Fruit fly (Drosophila melanogaster) whole organism, embryonic: ENCODE measurements around the gene mfr.
A peak's percentile ranks its signal among the peaks of the same experiment; 100 is the strongest.

Experiments
- Aef1 ChIP-seq: fragments of 200-800 bp; sonication (Bioruptor generic); IDR thresholded peaks from 3 replicates; pipeline ENCODE4 v1.3.6; 2022; ENCODE audit warnings: missing biosample characterization, missing genetic modification characterization
- BEAF-32 ChIP-seq: fragments of 200-800 bp; sonication (Bioruptor generic); optimal IDR thresholded peaks from 3 replicates; lab custom pipeline; 2017; ENCODE audit warnings: missing biosample characterization, missing genetic modification characterization, mild to moderate bottlenecking, moderate library complexity, missing genetic modification reagents
- Bgb ChIP-seq: fragments of 200-800 bp; sonication (Bioruptor generic); IDR thresholded peaks from 2 replicates; pipeline ENCODE4 v1.3.6; 2022; ENCODE audit warnings: missing biosample characterization, missing genetic modification characterization; ENCODE audit not compliant: partially characterized antibody
- Blimp-1 ChIP-seq: fragments of 200-800 bp; sonication (Bioruptor generic); optimal IDR thresholded peaks from 3 replicates; lab custom pipeline; 2018; ENCODE audit warnings: missing biosample characterization, missing genetic modification characterization, mild to moderate bottlenecking, moderate library complexity, missing genetic modification reagents
- CG10267 ChIP-seq: fragments of 200-800 bp; sonication (Bioruptor generic); optimal IDR thresholded peaks from 2 replicates; lab custom pipeline; 2018; ENCODE audit warnings: missing biosample characterization, mild to moderate bottlenecking, missing genetic modification characterization, moderate library complexity
- CG10321 ChIP-seq: fragments of 200-800 bp; sonication (Bioruptor generic); IDR thresholded peaks from 2 replicates; pipeline ENCODE4 v1.3.6; 2022; ENCODE audit warnings: missing biosample characterization, missing genetic modification characterization
- CG17361 ChIP-seq: fragments of 200-800 bp; sonication (Bioruptor generic); IDR thresholded peaks from 3 replicates; pipeline ENCODE4 v1.3.6; 2022; ENCODE audit warnings: missing biosample characterization, missing genetic modification characterization
- CG30431 ChIP-seq: fragments of 200-800 bp; sonication (Bioruptor generic); optimal IDR thresholded peaks from 2 replicates; lab custom pipeline; 2017; ENCODE audit warnings: missing biosample characterization, missing genetic modification characterization
- CG33557 ChIP-seq: fragments of 200-800 bp; sonication (Bioruptor generic); optimal IDR thresholded peaks from 2 replicates; lab custom pipeline; 2019; ENCODE audit warnings: missing biosample characterization, mild to moderate bottlenecking, missing genetic modification characterization, moderate library complexity
- CG34224 ChIP-seq: fragments of 200-800 bp; sonication (Bioruptor generic); IDR thresholded peaks from 3 replicates; pipeline ENCODE4 v1.3.6; 2022; ENCODE audit warnings: missing biosample characterization, missing genetic modification characterization; ENCODE audit not compliant: partially characterized antibody
- CG34376 ChIP-seq: fragments of 200-800 bp; sonication (Bioruptor generic); optimal IDR thresholded peaks from 2 replicates; lab custom pipeline; 2018; ENCODE audit warnings: missing biosample characterization, mild to moderate bottlenecking, missing genetic modification characterization
- CG43689 ChIP-seq: fragments of 200-800 bp; sonication (Bioruptor generic); IDR thresholded peaks from 2 replicates; pipeline ENCODE4 v1.3.6; 2022; ENCODE audit warnings: missing biosample characterization, missing genetic modification characterization
- CG5180 ChIP-seq: fragments of 200-800 bp; sonication (Bioruptor generic); optimal IDR thresholded peaks from 3 replicates; lab custom pipeline; 2017; ENCODE audit warnings: missing biosample characterization, missing genetic modification characterization, mild to moderate bottlenecking, moderate library complexity, missing genetic modification reagents
- CG8359 ChIP-seq: fragments of 200-800 bp; sonication (Bioruptor generic); optimal IDR thresholded peaks from 2 replicates; lab custom pipeline; 2017; ENCODE audit warnings: missing biosample characterization, mild to moderate bottlenecking, missing genetic modification characterization, borderline replicate concordance
- Dfd ChIP-seq, 2 experiments: fragments of >200 bp; optimal IDR thresholded peaks; 2 replicates each; lab custom pipeline; 2017; ENCODE audit warnings: missing biosample characterization in 2 of 2, missing genetic modification characterization in 2 of 2
- Dp ChIP-seq: fragments of 200-800 bp; sonication (Bioruptor generic); optimal IDR thresholded peaks from 2 replicates; lab custom pipeline; 2018; ENCODE audit warnings: missing biosample characterization, mild to moderate bottlenecking, missing genetic modification characterization, moderate library complexity
- E2f1 ChIP-seq: fragments of 200-800 bp; sonication (Bioruptor generic); IDR thresholded peaks from 2 replicates; pipeline ENCODE4 v1.3.6; 2022; ENCODE audit warnings: missing biosample characterization, missing genetic modification characterization
- E2f2 ChIP-seq: fragments of 200-800 bp; sonication (Bioruptor generic); IDR thresholded peaks from 2 replicates; pipeline ENCODE4 v1.3.6; 2022; ENCODE audit warnings: missing biosample characterization, missing genetic modification characterization
- Ets65A ChIP-seq: fragments of 200-800 bp; sonication (Bioruptor generic); peaks from one replicate; lab custom pipeline; 2016; ENCODE audit warnings: missing biosample characterization, missing genetic modification characterization
- Hr3 ChIP-seq: fragments of 200-800 bp; sonication (Bioruptor generic); optimal IDR thresholded peaks from 3 replicates; lab custom pipeline; 2016; ENCODE audit warnings: missing biosample characterization, missing genetic modification characterization
- NC2β ChIP-seq: fragments of 200-800 bp; sonication (Bioruptor generic); optimal IDR thresholded peaks from 2 replicates; lab custom pipeline; 2016; ENCODE audit warnings: missing biosample characterization, missing genetic modification characterization
- Sox100B ChIP-seq: fragments of 200-800 bp; sonication (Bioruptor generic); optimal IDR thresholded peaks from 3 replicates; lab custom pipeline; 2018; ENCODE audit warnings: missing biosample characterization, mild to moderate bottlenecking, missing genetic modification characterization
- Sry-δ ChIP-seq: fragments of 200-800 bp; sonication (Bioruptor generic); optimal IDR thresholded peaks from 2 replicates; lab custom pipeline; 2016; ENCODE audit warnings: missing biosample characterization, missing genetic modification characterization
- amos ChIP-seq: fragments of 200-800 bp; sonication (Bioruptor generic); IDR thresholded peaks from 2 replicates; pipeline ENCODE4 v1.3.6; 2022; ENCODE audit warnings: missing biosample characterization, missing genetic modification characterization; ENCODE audit not compliant: partially characterized antibody
- ap ChIP-seq: fragments of 200-800 bp; sonication (Bioruptor generic); IDR thresholded peaks from 2 replicates; pipeline ENCODE4 v1.3.6; 2022; ENCODE audit warnings: missing biosample characterization, missing genetic modification characterization
- bbx ChIP-seq: fragments of 200-800 bp; sonication (Bioruptor generic); IDR thresholded peaks from 2 replicates; pipeline ENCODE4 v1.3.6; 2022; ENCODE audit warnings: missing biosample characterization, missing genetic modification characterization; ENCODE audit not compliant: partially characterized antibody
- bowl ChIP-seq: fragments of 200-800 bp; sonication (Bioruptor generic); IDR thresholded peaks from 2 replicates; pipeline ENCODE4 v1.3.6; 2022; ENCODE audit warnings: missing biosample characterization, missing genetic modification characterization
- bsh ChIP-seq, 2 experiments: fragments of 200-800 bp; sonication (Bioruptor generic); optimal IDR thresholded peaks; 2 replicates each; lab custom pipeline; 2017 to 2018; ENCODE audit warnings: mild to moderate bottlenecking in 2 of 2, missing biosample characterization in 2 of 2, missing genetic modification characterization in 2 of 2, moderate library complexity in 1 of 2
- cato ChIP-seq: fragments of 200-800 bp; sonication (Bioruptor generic); optimal IDR thresholded peaks from 2 replicates; lab custom pipeline; 2016; ENCODE audit warnings: missing biosample characterization, missing genetic modification characterization, borderline replicate concordance
- dimm ChIP-seq: fragments of 200-800 bp; sonication (Bioruptor generic); IDR thresholded peaks from 2 replicates; pipeline ENCODE4 v1.3.6; 2022; ENCODE audit warnings: missing biosample characterization, missing genetic modification characterization
- pita ChIP-seq: fragments of 200-800 bp; sonication (Bioruptor generic); optimal IDR thresholded peaks from 2 replicates; lab custom pipeline; 2017; ENCODE audit warnings: missing biosample characterization, mild to moderate bottlenecking, missing genetic modification characterization
- pzg ChIP-seq: fragments of 200-800 bp; sonication (Bioruptor generic); optimal IDR thresholded peaks from 3 replicates; lab custom pipeline; 2018; ENCODE audit warnings: missing biosample characterization, mild to moderate bottlenecking, missing genetic modification characterization, moderate library complexity
- row ChIP-seq: fragments of 200-800 bp; sonication (Bioruptor generic); IDR thresholded peaks from 3 replicates; pipeline ENCODE4 v1.3.6; 2022; ENCODE audit warnings: missing biosample characterization, missing genetic modification characterization
- sima ChIP-seq: fragments of 200-800 bp; sonication (Bioruptor generic); optimal IDR thresholded peaks from 2 replicates; lab custom pipeline; 2016; ENCODE audit warnings: missing biosample characterization, missing genetic modification characterization
- slbo ChIP-seq: fragments of 200-800 bp; sonication (Bioruptor generic); IDR thresholded peaks from 2 replicates; pipeline ENCODE4 v1.3.6; 2022; ENCODE audit warnings: missing biosample characterization, missing genetic modification characterization
- slp2 ChIP-seq: fragments of 200-800 bp; sonication (Bioruptor generic); optimal IDR thresholded peaks from 2 replicates; lab custom pipeline; 2016; ENCODE audit warnings: missing biosample characterization, missing genetic modification characterization
- unc-4 ChIP-seq: fragments of 200-800 bp; sonication (Bioruptor generic); IDR thresholded peaks from 2 replicates; pipeline ENCODE4 v1.3.6; 2022; ENCODE audit warnings: missing biosample characterization, missing genetic modification characterization; ENCODE audit not compliant: partially characterized antibody
- z ChIP-seq: fragments of 200-800 bp; sonication (Bioruptor generic); IDR thresholded peaks from 3 replicates; pipeline ENCODE4 v1.3.6; 2022; ENCODE audit warnings: missing biosample characterization, missing genetic modification characterization

The mfr gene

DNA sequence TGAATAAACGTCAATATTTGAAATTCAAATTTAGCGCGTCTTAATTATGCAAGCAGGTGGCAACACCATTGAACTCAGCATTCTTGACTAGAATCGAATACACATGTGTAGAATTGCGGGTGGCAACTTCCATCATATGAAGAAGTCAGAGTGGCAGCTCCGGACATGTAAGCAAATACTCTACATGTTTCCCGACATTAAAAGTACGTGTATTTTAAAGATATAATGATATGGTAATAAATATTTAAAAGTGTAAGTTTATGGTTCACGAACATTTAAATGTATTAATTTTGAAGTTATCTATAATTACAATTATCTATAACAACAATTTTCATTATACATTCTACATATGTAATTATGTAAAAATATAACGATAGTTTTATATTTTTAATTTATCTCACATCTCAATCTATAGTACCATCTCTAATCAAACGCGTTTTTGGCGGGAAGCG, 21.3 kb downstream of the mfr start, which contains the start of gene Mcm7 (continued):
- TF ChIP-seq CG5180 (GFP tag; lab: Kevin White, UChicago) (peak; percentile 52), Sry-δ (GFP tag; lab: Kevin White, UChicago) (peak; percentile 80), pita (peak; percentile 51), Bgb (GFP tag; lab: Robert Waterston, UW) (peak; percentile 61), pzg (GFP tag; lab: Kevin White, UChicago) (peak; percentile 44), BEAF-32 (GFP tag; lab: Kevin White, UChicago) (peak; percentile 80), E2f2 (GFP tag; lab: Robert Waterston, UW) (peak; percentile 92), row (GFP tag; lab: Robert Waterston, UW) (peak; percentile 41), Aef1 (GFP tag; lab: Robert Waterston, UW) (no peak), amos (GFP tag; lab: Robert Waterston, UW) (peak; percentile 64), CG8359 (GFP tag; lab: Kevin White, UChicago) (no peak), E2f1 (GFP tag; lab: Robert Waterston, UW) (peak; percentile 71), unc-4 (peak; percentile 62)

DNA sequence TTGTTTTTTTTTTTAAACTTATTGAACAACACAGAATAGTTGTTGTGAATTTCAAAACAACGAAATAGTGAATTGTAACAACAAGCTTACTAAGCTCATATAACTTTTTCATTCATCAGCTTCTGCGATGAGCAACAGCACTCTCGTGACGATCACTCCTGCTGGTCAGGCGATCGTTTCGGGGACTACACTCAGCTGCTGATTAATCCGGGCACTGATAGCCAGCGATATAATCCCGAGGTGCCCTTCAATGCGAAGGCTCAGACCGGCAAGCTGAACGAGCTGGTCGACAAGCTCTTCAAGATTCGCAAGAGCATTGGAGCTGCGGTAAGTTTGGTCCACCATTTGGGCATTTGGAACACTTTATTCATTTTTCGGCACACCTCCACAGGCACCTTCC, 23.9 kb downstream of the mfr start, which contains the start of gene CG43169:
CG43169 (minus strand) TSS at position 101 of the 400 bp plus-strand sequence.
- TF ChIP-seq Hr3 (no peak), CG43689 (no peak), cato (GFP tag; lab: Kevin White, UChicago) (no peak), CG10321 (no peak), Dfd (GFP tag; optimal IDR thresholded peaks at IDR 0.05; lab: Kevin White, UChicago) (no peak), CG30431 (GFP tag; lab: Kevin White, UChicago) (no peak), slp2 (GFP tag; lab: Kevin White, UChicago) (no peak), bowl (no peak), Dp (no peak), Sox100B (no peak), NC2β (GFP tag; lab: Kevin White, UChicago) (no peak), dimm (GFP tag; lab: Robert Waterston, UW) (no peak), sima (GFP tag; lab: Kevin White, UChicago) (no peak), CG34376 (GFP tag; lab: Kevin White, UChicago) (no peak)

DNA sequence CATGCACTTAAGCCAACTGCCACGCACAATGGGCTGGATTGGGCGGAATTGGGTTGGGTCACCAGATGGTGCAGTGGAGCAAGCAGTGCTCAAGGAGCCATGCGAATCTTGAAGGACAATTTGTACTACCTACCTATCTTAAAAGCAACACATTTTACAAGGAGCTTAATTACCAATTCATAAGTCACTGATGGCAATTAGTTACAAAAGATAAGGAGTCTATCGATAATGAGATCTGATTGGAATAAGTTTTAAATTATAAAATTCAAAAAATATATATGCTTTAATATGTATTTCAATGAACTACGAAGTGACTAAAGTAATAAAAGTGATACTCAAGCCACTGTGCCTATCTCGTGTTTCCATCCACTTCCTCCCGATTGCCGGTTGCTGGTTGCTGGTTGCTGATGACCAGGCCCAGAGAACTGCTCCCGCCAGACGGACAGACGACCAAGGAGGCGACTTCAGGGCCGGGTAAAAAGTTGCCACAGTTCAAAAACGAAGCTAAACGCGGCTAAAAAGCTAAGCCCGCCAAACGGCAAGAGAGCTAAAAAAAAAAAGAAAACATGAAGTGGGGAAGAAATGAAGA, 30.6 kb downstream of the mfr start:
- TF ChIP-seq CG10267 (tag; lab: Kevin White, UChicago) (no peak), ap (GFP tag; lab: Robert Waterston, UW) (no peak), slbo (GFP tag; lab: Robert Waterston, UW) (no peak), bsh (GFP tag; optimal IDR thresholded peaks at IDR 0.05; lab: Kevin White, UChicago) (peak in 1 of 2 experiments; percentile 73), CG17361 (no peak), CG33557 (GFP tag; lab: Kevin White, UChicago) (no peak), bbx (GFP tag; lab: Robert Waterston, UW) (no peak), Ets65A (GFP tag; lab: Kevin White, UChicago) (peak; percentile 68), z (no peak), Blimp-1 (GFP tag; lab: Kevin White, UChicago) (no peak), CG34224 (no peak)
